Worm (Caenorhabditis elegans) whole organism, L2 larva: ENCODE data around the gene clec-50.
"Not testable (repeated sequence)": the region's sequence is repeated elsewhere in the genome, so short reads cannot be mapped to it uniquely, and the experiment has no call there.

Experiments
- C34F6.9 ChIP-seq: fragments of 150-350 bp; optimal IDR thresholded peaks from 2 replicates; lab custom pipeline; 2014; ENCODE audit warnings: missing biosample characterization, missing genetic modification characterization
- F13H6.1 ChIP-seq: sonication (generic microtip); optimal IDR thresholded peaks from 2 replicates; lab custom pipeline; 2016; ENCODE audit warnings: missing genetic modification characterization, missing compliant biosample characterization
- R02D3.7 ChIP-seq: fragments of 150-350 bp; optimal IDR thresholded peaks from 2 replicates; lab custom pipeline; 2014; ENCODE audit warnings: missing biosample characterization, missing genetic modification characterization
- Y55F3AM.14 ChIP-seq: fragments of 200-800 bp; sonication (Bioruptor generic); optimal IDR thresholded peaks from 2 replicates; lab custom pipeline; 2018; ENCODE audit warnings: mild to moderate bottlenecking, missing genetic modification characterization, missing compliant biosample characterization
- ZK546.5 ChIP-seq: sonication (generic microtip); optimal IDR thresholded peaks from 2 replicates; lab custom pipeline; 2017; ENCODE audit warnings: missing biosample characterization, missing genetic modification characterization
- alr-1 ChIP-seq: fragments of 150-350 bp; optimal IDR thresholded peaks from 2 replicates; lab custom pipeline; 2014; ENCODE audit warnings: missing biosample characterization, missing genetic modification characterization
- aly-2 ChIP-seq: fragments of 150-350 bp; optimal IDR thresholded peaks from 2 replicates; lab custom pipeline; 2014; ENCODE audit warnings: missing biosample characterization, missing genetic modification characterization
- ama-1 ChIP-seq: fragments of 150-350 bp; optimal IDR thresholded peaks from 2 replicates; lab custom pipeline; 2018; ENCODE audit warnings: inconsistent platforms
- ceh-82 ChIP-seq: fragments of 150-350 bp; optimal IDR thresholded peaks from 2 replicates; lab custom pipeline; 2014; ENCODE audit warnings: missing biosample characterization, missing genetic modification characterization
- crh-2 ChIP-seq: sonication (generic microtip); optimal IDR thresholded peaks from 2 replicates; lab custom pipeline; 2017; ENCODE audit warnings: missing biosample characterization, missing genetic modification characterization
- dmd-4 ChIP-seq: sonication (generic microtip); optimal IDR thresholded peaks from 2 replicates; lab custom pipeline; 2017; ENCODE audit warnings: missing biosample characterization, missing genetic modification characterization
- egl-27 ChIP-seq: sonication (generic microtip); optimal IDR thresholded peaks from 3 replicates; lab custom pipeline; 2017; ENCODE audit warnings: missing biosample characterization, missing genetic modification reagents, missing genetic modification characterization
- elt-1 ChIP-seq: fragments of 150-350 bp; optimal IDR thresholded peaks from 2 replicates; lab custom pipeline; 2014; ENCODE audit warnings: missing biosample characterization, missing genetic modification characterization
- elt-3 ChIP-seq: sonication (generic microtip); optimal IDR thresholded peaks from 2 replicates; lab custom pipeline; 2017; ENCODE audit warnings: missing biosample characterization, missing genetic modification characterization
- gmeb-1 ChIP-seq: fragments of 150-350 bp; optimal IDR thresholded peaks from 2 replicates; lab custom pipeline; 2014; ENCODE audit warnings: missing biosample characterization, missing genetic modification characterization
- lin-11 ChIP-seq: fragments of 150-350 bp; sonication (generic microtip); optimal IDR thresholded peaks from 2 replicates; lab custom pipeline; 2014; ENCODE audit warnings: missing biosample characterization, missing genetic modification characterization, inconsistent platforms, mixed read lengths
- lin-13 ChIP-seq: fragments of 150-350 bp; optimal IDR thresholded peaks from 2 replicates; lab custom pipeline; 2014; ENCODE audit warnings: missing biosample characterization, missing genetic modification reagents, missing genetic modification characterization
- lin-39 ChIP-seq: fragments of 150-350 bp; optimal IDR thresholded peaks from 2 replicates; lab custom pipeline; 2014; ENCODE audit warnings: missing biosample characterization, missing genetic modification reagents, missing genetic modification characterization
- mab-5 ChIP-seq: fragments of 150-350 bp; optimal IDR thresholded peaks from 2 replicates; lab custom pipeline; 2014; ENCODE audit warnings: missing biosample characterization, missing genetic modification characterization
- mbf-1 ChIP-seq: sonication (generic microtip); optimal IDR thresholded peaks from 2 replicates; lab custom pipeline; 2017; ENCODE audit warnings: missing biosample characterization, missing genetic modification characterization
- mdl-1 ChIP-seq, 2 experiments: fragments of 150-350 bp in 1 of 2; sonication (generic microtip) in 1 of 2; optimal IDR thresholded peaks; 2 replicates each; lab custom pipeline; 2017; ENCODE audit warnings: missing biosample characterization in 2 of 2, missing genetic modification characterization in 2 of 2
- nhr-11 ChIP-seq: fragments of 150-350 bp; optimal IDR thresholded peaks from 2 replicates; lab custom pipeline; 2014; ENCODE audit warnings: missing biosample characterization, missing genetic modification characterization
- nhr-12 ChIP-seq: fragments of 150-350 bp; optimal IDR thresholded peaks from 2 replicates; lab custom pipeline; 2014; ENCODE audit warnings: missing biosample characterization, missing genetic modification characterization
- nhr-129 ChIP-seq: fragments of 150-350 bp; optimal IDR thresholded peaks from 2 replicates; lab custom pipeline; 2014; ENCODE audit warnings: missing biosample characterization, missing genetic modification characterization
- nhr-23 ChIP-seq: fragments of 150-350 bp; optimal IDR thresholded peaks from 2 replicates; lab custom pipeline; 2014; ENCODE audit warnings: missing biosample characterization, missing genetic modification reagents, missing genetic modification characterization
- nhr-237 ChIP-seq: fragments of 150-350 bp; optimal IDR thresholded peaks from 2 replicates; lab custom pipeline; 2014; ENCODE audit warnings: missing biosample characterization, missing genetic modification characterization
- peb-1 ChIP-seq: fragments of 150-350 bp; optimal IDR thresholded peaks from 2 replicates; lab custom pipeline; 2014; ENCODE audit warnings: missing biosample characterization, missing genetic modification characterization
- skn-1 ChIP-seq: sonication (generic microtip); optimal IDR thresholded peaks from 2 replicates; lab custom pipeline; 2017; ENCODE audit warnings: missing biosample characterization, missing genetic modification characterization
- sma-3 ChIP-seq: sonication (generic microtip); optimal IDR thresholded peaks from 2 replicates; lab custom pipeline; 2016; ENCODE audit warnings: missing genetic modification reagents, missing genetic modification characterization, missing compliant biosample characterization
- snpc-4 ChIP-seq: fragments of 150-350 bp; optimal IDR thresholded peaks from 2 replicates; lab custom pipeline; 2014; ENCODE audit warnings: missing biosample characterization, missing genetic modification characterization
- unc-39 ChIP-seq: fragments of 150-350 bp; optimal IDR thresholded peaks from 2 replicates; lab custom pipeline; 2014; ENCODE audit warnings: missing biosample characterization, missing genetic modification characterization
- unc-62 ChIP-seq: fragments of 150-350 bp; optimal IDR thresholded peaks from 2 replicates; lab custom pipeline; 2014; ENCODE audit warnings: missing biosample characterization, missing genetic modification reagents, missing genetic modification characterization
- zag-1 ChIP-seq: fragments of 150-350 bp; optimal IDR thresholded peaks from 2 replicates; lab custom pipeline; 2014; ENCODE audit warnings: missing biosample characterization, missing genetic modification characterization
- ztf-1 ChIP-seq: fragments of 200-800 bp; sonication (Bioruptor generic); conservative IDR thresholded peaks from 2 replicates; pipeline ENCODE4 v1.3.6; 2022; ENCODE audit warnings: missing genetic modification characterization, missing compliant biosample characterization

Gene clec-50

ce11 chrV:19715847-19716246 lies 39.3 kb downstream of the clec-50 start, which contains the start of gene Y43F8C.17:
Gene Y43F8C.17 (plus strand): TSS chrV:19716147.
- TF ChIP-seq alr-1 (no peak), Y55F3AM.14 (GFP tag; lab: Kevin White, UChicago) (no peak), lin-13 (no peak), unc-62 (GFP tag; lab: Kevin White, UChicago) (no peak), nhr-23 (tag; lab: Kevin White, UChicago) (no peak), ceh-82 (no peak), lin-39 (tag; lab: Kevin White, UChicago) (no peak), lin-11 (tag; lab: Kevin White, UChicago) (no peak), C34F6.9 (tag; lab: Kevin White, UChicago) (no peak), mbf-1 (no peak), elt-1 (no peak), ama-1 (no peak), crh-2 (tag; lab: Kevin White, UChicago) (no peak), ZK546.5 (tag; lab: Kevin White, UChicago) (no peak), R02D3.7 (tag; lab: Kevin White, UChicago) (no peak), snpc-4 (tag; lab: Kevin White, UChicago) (no peak), mdl-1 (tag; optimal IDR thresholded peaks at IDR 0.05; lab: Kevin White, UChicago) (no peak), zag-1 (tag; lab: Kevin White, UChicago) (no peak), skn-1 (tag; lab: Kevin White, UChicago) (no peak), peb-1 (tag; lab: Kevin White, UChicago) (no peak)
- TF ChIP-seq, all 48 proteins: peak for 0

ce11 chrV:19715419-19715818 lies 39.7 kb downstream of the clec-50 start, which contains the start of gene Y43F8C.16:
Gene Y43F8C.16 (minus strand): TSS chrV:19715519.
- TF ChIP-seq nhr-129 (tag; lab: Kevin White, UChicago) (no peak), ztf-1 (no peak), lin-13 (no peak), nhr-23 (tag; lab: Kevin White, UChicago) (no peak), ZK546.5 (tag; lab: Kevin White, UChicago) (no peak), sma-3 (GFP tag; lab: Kevin White, UChicago) (no peak), R02D3.7 (tag; lab: Kevin White, UChicago) (no peak), dmd-4 (tag; lab: Kevin White, UChicago) (no peak), unc-39 (no peak), snpc-4 (tag; lab: Kevin White, UChicago) (no peak), aly-2 (no peak), skn-1 (tag; lab: Kevin White, UChicago) (no peak), nhr-12 (no peak), unc-62 (GFP tag; lab: Kevin White, UChicago) (no peak), lin-11 (tag; lab: Kevin White, UChicago) (no peak), crh-2 (tag; lab: Kevin White, UChicago) (no peak), nhr-237 (tag; lab: Kevin White, UChicago) (no peak), gmeb-1 (no peak)

- not testable (repeated sequence) for TF ChIP-seq elt-3 (tag; lab: Kevin White, UChicago); egl-27; nhr-11 (tag; lab: Kevin White, UChicago)
- TF ChIP-seq, all 48 proteins: peak for 0; not testable (repeated sequence) for 48
Measured at ce11 chrV:19711646-19712045, 43.5 kb downstream of the clec-50 start, which contains the start of gene Y43F8C.23. Gene Y43F8C.23 (minus strand): TSS chrV:19711746.

- TF ChIP-seq mab-5 (tag; lab: Kevin White, UChicago); nhr-12; Y55F3AM.14 (GFP tag; lab: Kevin White, UChicago): not testable (repeated sequence)
Measured at ce11 chrV:19710514-19710913, 44.7 kb downstream of the clec-50 start, which contains the start of gene Y43F8C.15. Gene Y43F8C.15 (minus strand): TSS chrV:19710614.

ce11 chrV:19708849-19709248 lies 46.3 kb downstream of the clec-50 start, which contains the start of gene srv-3:
Gene srv-3 (minus strand): TSS chrV:19708949.
- TF ChIP-seq nhr-23 (tag; lab: Kevin White, UChicago) (no peak), mab-5 (tag; lab: Kevin White, UChicago) (no peak), nhr-129 (tag; lab: Kevin White, UChicago) (no peak), F13H6.1 (tag; lab: Kevin White, UChicago) (no peak), mbf-1 (no peak), sma-3 (GFP tag; lab: Kevin White, UChicago) (no peak), nhr-11 (tag; lab: Kevin White, UChicago) (no peak)
- TF ChIP-seq, all 48 proteins: peak for 0
